Fruit fly (Drosophila melanogaster) whole organism, wandering third instar larva: ENCODE data around the gene CG5167.

Source experiments
- Abd-B ChIP-seq: fragments of >200 bp; optimal IDR thresholded peaks from 2 replicates; lab custom pipeline; 2017; ENCODE audit warnings: missing biosample characterization, missing genetic modification characterization
- CG32264 ChIP-seq: fragments of 200-800 bp; sonication (Bioruptor generic); optimal IDR thresholded peaks from 2 replicates; lab custom pipeline; 2016; ENCODE audit warnings: missing biosample characterization, missing genetic modification characterization
- CG9705 ChIP-seq: fragments of 200-800 bp; sonication (Bioruptor generic); optimal IDR thresholded peaks from 2 replicates; lab custom pipeline; 2018; ENCODE audit warnings: missing biosample characterization, mild to moderate bottlenecking, missing genetic modification characterization
- CrebA ChIP-seq: fragments of 200-800 bp; sonication (Bioruptor generic); optimal IDR thresholded peaks from 2 replicates; lab custom pipeline; 2016; ENCODE audit warnings: missing biosample characterization, mild to moderate bottlenecking, missing genetic modification characterization, borderline replicate concordance
- Dfd ChIP-seq: fragments of >200 bp; optimal IDR thresholded peaks from 2 replicates; lab custom pipeline; 2017; ENCODE audit warnings: missing biosample characterization, missing genetic modification characterization
- Dif ChIP-seq: fragments of 200-275, 200-300 bp; sonication (Bioruptor generic); optimal IDR thresholded peaks from 2 replicates; lab custom pipeline; 2018; ENCODE audit warnings: missing biosample characterization, missing genetic modification characterization; ENCODE audit not compliant: partially characterized antibody
- GATAd ChIP-seq: sonication (Bioruptor generic); optimal IDR thresholded peaks from 2 replicates; lab custom pipeline; 2016; ENCODE audit warnings: missing biosample characterization, missing genetic modification characterization
- HLH106 ChIP-seq: fragments of 200-800 bp; optimal IDR thresholded peaks from 3 replicates; lab custom pipeline; 2019; ENCODE audit warnings: missing biosample characterization, mild to moderate bottlenecking, missing genetic modification characterization, moderate library complexity
- Hnf4 ChIP-seq: fragments of 200-800 bp; sonication (Bioruptor generic); optimal IDR thresholded peaks from 2 replicates; lab custom pipeline; 2016; ENCODE audit warnings: missing biosample characterization, mild to moderate bottlenecking, missing genetic modification characterization
- Hr78 ChIP-seq: fragments of >200 bp; optimal IDR thresholded peaks from 2 replicates; lab custom pipeline; 2017; ENCODE audit warnings: missing biosample characterization, missing genetic modification characterization
- Hr83 ChIP-seq: fragments of 200-300 bp; sonication (Bioruptor generic); optimal IDR thresholded peaks from 2 replicates; lab custom pipeline; 2016; ENCODE audit warnings: missing biosample characterization, mild to moderate bottlenecking, missing genetic modification characterization, moderate library complexity; ENCODE audit not compliant: poor library complexity, severe bottlenecking
- Jra ChIP-seq: sonication (Bioruptor generic); optimal IDR thresholded peaks from 2 replicates; lab custom pipeline; 2016; ENCODE audit warnings: missing biosample characterization, missing genetic modification characterization
- Mio ChIP-seq: sonication (Bioruptor generic); optimal IDR thresholded peaks from 2 replicates; lab custom pipeline; 2016; ENCODE audit warnings: missing biosample characterization, missing genetic modification characterization
- Myc ChIP-seq: fragments of >200 bp; optimal IDR thresholded peaks from 2 replicates; lab custom pipeline; 2017
- N ChIP-seq: fragments of >200 bp; optimal IDR thresholded peaks from 2 replicates; lab custom pipeline; 2018; ENCODE audit warnings: missing biosample characterization, missing external identifiers, missing genetic modification characterization
- OdsH ChIP-seq: fragments of 200-800 bp; sonication (Bioruptor generic); optimal IDR thresholded peaks from 2 replicates; lab custom pipeline; 2016; ENCODE audit warnings: missing biosample characterization, mild to moderate bottlenecking, missing genetic modification characterization
- Rel ChIP-seq, 2 experiments: fragments of 200-800 bp; sonication (Bioruptor generic) in 1 of 2; optimal IDR thresholded peaks; 2 replicates in 1 of 2; 3 replicates in 1 of 2; lab custom pipeline; 2016 to 2019; ENCODE audit warnings: mild to moderate bottlenecking in 2 of 2, missing biosample characterization in 2 of 2, missing genetic modification characterization in 2 of 2, moderate library complexity in 1 of 2
- Sp1 ChIP-seq: fragments of 200-800 bp; sonication (Bioruptor generic); optimal IDR thresholded peaks from 3 replicates; lab custom pipeline; 2019; ENCODE audit warnings: missing biosample characterization, mild to moderate bottlenecking, missing genetic modification characterization, moderate library complexity
- Vsx2 ChIP-seq: fragments of 200-300, 225-300 bp; sonication (Bioruptor generic); optimal IDR thresholded peaks from 2 replicates; lab custom pipeline; 2018; ENCODE audit warnings: missing biosample characterization, missing genetic modification characterization; ENCODE audit not compliant: partially characterized antibody
- br ChIP-seq: fragments of 200-800 bp; sonication (Bioruptor generic); optimal IDR thresholded peaks from 2 replicates; lab custom pipeline; 2016; ENCODE audit warnings: missing biosample characterization, missing genetic modification characterization
- brk ChIP-seq: fragments of 200-800 bp; sonication (Bioruptor generic); optimal IDR thresholded peaks from 2 replicates; lab custom pipeline; 2016; ENCODE audit warnings: missing biosample characterization, mild to moderate bottlenecking, missing genetic modification characterization
- dl ChIP-seq, 2 experiments: fragments of 175-275, 200-275 bp in 1 of 2; fragments of 200-275 bp in 1 of 2; sonication (Bioruptor generic); optimal IDR thresholded peaks; lab custom pipeline; 2018; ENCODE audit warnings: mild to moderate bottlenecking in 2 of 2, missing biosample characterization in 2 of 2, missing genetic modification characterization in 2 of 2, moderate library complexity in 2 of 2; ENCODE audit not compliant: partially characterized antibody in 2 of 2, insufficient read depth in 1 of 2
- dmrt93B ChIP-seq: fragments of 200-800 bp; sonication (Bioruptor generic); optimal IDR thresholded peaks from 2 replicates; lab custom pipeline; 2018; ENCODE audit warnings: missing biosample characterization, mild to moderate bottlenecking, missing genetic modification characterization
- dsf ChIP-seq: sonication (Bioruptor generic); optimal IDR thresholded peaks from 2 replicates; lab custom pipeline; 2016; ENCODE audit warnings: missing biosample characterization, missing genetic modification characterization, borderline replicate concordance
- ey ChIP-seq: fragments of 200-800 bp; sonication (Bioruptor generic); optimal IDR thresholded peaks from 2 replicates; lab custom pipeline; 2016; ENCODE audit warnings: missing biosample characterization, missing genetic modification characterization
- foxo ChIP-seq, 2 experiments: fragments of 200-800 bp; sonication (Bioruptor generic); optimal IDR thresholded peaks; 2 replicates in 1 of 2; 3 replicates in 1 of 2; lab custom pipeline; 2016 to 2017; ENCODE audit warnings: missing biosample characterization in 2 of 2, missing genetic modification characterization in 2 of 2
- fru ChIP-seq: fragments of 200-800 bp; sonication (Bioruptor generic); optimal IDR thresholded peaks from 3 replicates; lab custom pipeline; 2016; ENCODE audit warnings: missing biosample characterization, mild to moderate bottlenecking, missing genetic modification characterization
- h ChIP-seq: fragments of 200-800 bp; sonication (Bioruptor generic); optimal IDR thresholded peaks from 3 replicates; lab custom pipeline; 2016; ENCODE audit warnings: missing biosample characterization, mild to moderate bottlenecking, missing genetic modification characterization
- jim ChIP-seq: fragments of 175-275, 200-325 bp; sonication (Bioruptor generic); optimal IDR thresholded peaks from 2 replicates; lab custom pipeline; 2016; ENCODE audit warnings: missing biosample characterization, mild to moderate bottlenecking, missing genetic modification characterization
- lola ChIP-seq: fragments of >200 bp; optimal IDR thresholded peaks from 2 replicates; lab custom pipeline; 2017; ENCODE audit warnings: missing biosample characterization, missing genetic modification characterization
- pan ChIP-seq: fragments of >200 bp; optimal IDR thresholded peaks from 2 replicates; lab custom pipeline; 2017
- psq ChIP-seq: fragments of 200-800 bp; sonication (Bioruptor generic); optimal IDR thresholded peaks from 3 replicates; lab custom pipeline; 2017; ENCODE audit warnings: missing biosample characterization, mild to moderate bottlenecking, missing genetic modification characterization, moderate library complexity
- rgr ChIP-seq: fragments of 200-800 bp; sonication (Bioruptor generic); optimal IDR thresholded peaks from 3 replicates; lab custom pipeline; 2016; ENCODE audit warnings: missing biosample characterization, mild to moderate bottlenecking, missing genetic modification characterization
- sage ChIP-seq: fragments of 200-800 bp; sonication (Bioruptor generic); optimal IDR thresholded peaks from 2 replicates; lab custom pipeline; 2016; ENCODE audit warnings: missing biosample characterization, mild to moderate bottlenecking, missing genetic modification characterization
- sv ChIP-seq: fragments of 200-800 bp; sonication (Bioruptor generic); optimal IDR thresholded peaks from 3 replicates; lab custom pipeline; 2016; ENCODE audit warnings: missing biosample characterization, missing genetic modification characterization
- tai ChIP-seq: sonication (Bioruptor generic); optimal IDR thresholded peaks from 2 replicates; lab custom pipeline; 2016; ENCODE audit warnings: missing biosample characterization, missing genetic modification characterization
- usp ChIP-seq: fragments of >200 bp; optimal IDR thresholded peaks from 2 replicates; lab custom pipeline; 2017; ENCODE audit warnings: missing biosample characterization, missing genetic modification characterization
- woc ChIP-seq: sonication (Bioruptor generic); optimal IDR thresholded peaks from 2 replicates; lab custom pipeline; 2016; ENCODE audit warnings: missing biosample characterization, mild to moderate bottlenecking, missing genetic modification characterization

Gene CG5167

DNA sequence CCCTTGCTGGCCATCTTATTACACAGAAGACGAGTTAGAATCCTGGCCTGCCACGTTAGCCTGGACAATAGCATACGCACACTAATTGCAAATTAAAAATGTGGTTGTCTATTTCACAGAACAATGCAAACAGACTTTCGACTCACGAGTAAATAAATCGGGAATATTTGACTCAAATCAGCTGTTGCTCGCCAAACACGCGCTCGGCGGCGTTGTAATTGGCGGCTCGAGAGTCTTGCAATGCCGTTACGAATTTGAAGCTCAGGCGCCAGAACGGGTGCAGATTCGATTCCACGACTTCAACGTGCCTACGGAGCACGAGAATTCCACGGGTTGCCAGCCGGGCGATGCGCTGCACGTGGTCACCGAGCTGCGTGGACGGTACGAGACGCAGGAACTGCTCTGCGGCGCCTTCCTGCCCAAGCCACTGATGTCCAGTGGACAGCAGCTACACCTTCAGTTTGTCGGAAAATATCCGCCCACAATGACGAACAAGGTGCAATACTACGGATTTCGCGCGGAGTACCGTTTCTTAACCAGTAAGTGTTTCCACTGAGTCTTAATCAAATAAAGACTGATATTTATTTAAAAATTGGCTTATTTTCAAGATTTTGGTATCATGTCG lies 4.5 kb upstream of the CG5167 start, which contains the start of gene DNAlig3:
TSS of gene DNAlig3 (minus strand) at position 168 of the 625 bp plus-strand sequence.
- TF ChIP-seq br (GFP tag; lab: Kevin White, UChicago) (no peak), Dfd (GFP tag; lab: Kevin White, UChicago) (no peak), Rel (GFP tag; optimal IDR thresholded peaks at IDR 0.05; lab: Kevin White, UChicago) (no peak), Rel (tag; optimal IDR thresholded peaks at IDR 0.05; lab: Kevin White, UChicago) (peak; percentile 83)
- TF ChIP-seq, all 38 proteins: peak for 1

DNA sequence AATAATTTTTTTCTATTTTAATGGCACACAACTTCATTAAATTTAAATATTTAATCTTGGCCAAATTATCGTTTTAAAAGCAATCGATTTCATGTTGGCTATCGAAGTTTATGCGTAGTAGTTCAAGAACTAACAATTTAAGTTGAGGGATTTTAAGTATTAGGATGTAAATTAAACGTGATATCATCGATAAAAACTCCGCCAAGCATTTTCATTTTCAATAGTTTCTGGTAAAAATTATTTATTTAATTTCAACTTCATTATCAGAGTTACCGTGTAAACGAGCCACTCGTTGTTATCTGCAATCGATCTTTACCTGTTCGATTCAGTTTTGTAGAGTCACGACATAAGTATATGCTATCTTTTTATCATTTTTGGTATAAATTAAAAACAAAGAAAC lies 3.4 kb upstream of the CG5167 start:
- TF ChIP-seq jim (no peak), tai (no peak), CG9705 (GFP tag; lab: Kevin White, UChicago) (peak; percentile 100), Mio (GFP tag; lab: Kevin White, UChicago) (peak; percentile 59), Hr83 (peak; percentile 92), dl (GFP tag; optimal IDR thresholded peaks at IDR 0.05; lab: Kevin White, UChicago; ENCODE audit: insufficient read depth in 1 of 2, partially characterized antibody in 2 of 2) (no peak), Hr78 (GFP tag; lab: Kevin White, UChicago) (no peak), psq (GFP tag; lab: Kevin White, UChicago) (peak; percentile 84), brk (peak; percentile 95), fru (GFP tag; lab: Kevin White, UChicago) (peak; percentile 94), Jra (GFP tag; lab: Kevin White, UChicago) (peak; percentile 84), Abd-B (GFP tag; lab: Kevin White, UChicago) (no peak), CrebA (no peak), Dif (no peak), usp (GFP tag; lab: Kevin White, UChicago) (no peak), h (GFP tag; lab: Kevin White, UChicago) (peak; percentile 99), br (GFP tag; lab: Kevin White, UChicago) (peak; percentile 95), sage (GFP tag; lab: Kevin White, UChicago) (peak; percentile 99), CG32264 (GFP tag; lab: Kevin White, UChicago) (peak; percentile 94), Dfd (GFP tag; lab: Kevin White, UChicago) (no peak), Hnf4 (GFP tag; lab: Kevin White, UChicago) (peak; percentile 94), OdsH (GFP tag; lab: Kevin White, UChicago) (peak; percentile 95), GATAd (GFP tag; lab: Kevin White, UChicago) (peak; percentile 36), foxo (GFP tag; optimal IDR thresholded peaks at IDR 0.05; lab: Kevin White, UChicago) (peak; percentile 89 to 96), dmrt93B (GFP tag; lab: Kevin White, UChicago) (peak; percentile 99), sv (GFP tag; lab: Kevin White, UChicago) (peak; percentile 94), woc (GFP tag; lab: Kevin White, UChicago) (peak; percentile 86), lola (GFP tag; lab: Kevin White, UChicago) (no peak), Rel (GFP tag; optimal IDR thresholded peaks at IDR 0.05; lab: Kevin White, UChicago) (peak; percentile 90), Rel (tag; optimal IDR thresholded peaks at IDR 0.05; lab: Kevin White, UChicago) (peak; percentile 93), HLH106 (tag; lab: Kevin White, UChicago) (peak; percentile 98), ey (peak; percentile 89), pan (lab: Kevin White, UChicago) (no peak), Myc (no peak), dsf (peak; percentile 88), N (GFP tag; lab: Kevin White, UChicago) (no peak), Vsx2 (no peak), Sp1 (GFP tag; lab: Kevin White, UChicago) (peak; percentile 99), rgr (GFP tag; lab: Kevin White, UChicago) (peak; percentile 97)

DNA sequence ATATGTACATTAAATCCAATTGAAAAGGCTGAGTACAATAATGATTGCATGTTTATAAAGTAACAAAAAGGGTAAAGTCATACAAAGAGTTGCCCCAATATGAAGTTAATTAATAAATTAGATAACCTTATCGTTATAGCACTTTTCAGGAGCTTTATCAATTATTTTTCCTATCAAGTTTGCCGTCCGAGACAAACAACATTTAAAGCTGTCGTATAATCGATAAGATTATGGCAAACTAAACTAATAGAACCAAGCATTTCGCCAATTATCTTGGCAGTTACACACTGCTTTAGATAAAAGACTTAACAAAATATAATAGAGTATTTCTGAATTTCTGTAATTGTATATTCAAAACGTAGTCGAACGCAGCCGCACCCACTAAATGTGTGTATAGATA lies 1.2 kb upstream of the CG5167 start:
- no peak for TF ChIP-seq Dfd (GFP tag; lab: Kevin White, UChicago)
- no peak for TF ChIP-seq HLH106 (tag; lab: Kevin White, UChicago)
- no peak for TF ChIP-seq Hr83
- TF ChIP-seq Sp1 (GFP tag; lab: Kevin White, UChicago): no peak
- TF ChIP-seq fru (GFP tag; lab: Kevin White, UChicago): no peak
- no peak for TF ChIP-seq h (GFP tag; lab: Kevin White, UChicago)
- no peak for TF ChIP-seq Rel (GFP tag; optimal IDR thresholded peaks at IDR 0.05; lab: Kevin White, UChicago)
- no peak for TF ChIP-seq Rel (tag; optimal IDR thresholded peaks at IDR 0.05; lab: Kevin White, UChicago)
- no peak for TF ChIP-seq CrebA
- TF ChIP-seq Abd-B (GFP tag; lab: Kevin White, UChicago): no peak
- no peak for TF ChIP-seq woc (GFP tag; lab: Kevin White, UChicago)
- no peak for TF ChIP-seq foxo (GFP tag; optimal IDR thresholded peaks at IDR 0.05; lab: Kevin White, UChicago)
